Worm (Caenorhabditis elegans) whole organism, mixed stage, embryonic: ENCODE measurements around the gene ZK822.9.
A peak's percentile ranks its signal among the peaks of the same experiment; 100 is the strongest.

Experiments used
- M03D4.4 ChIP-seq: sonication (generic microtip); optimal IDR thresholded peaks from 2 replicates; lab custom pipeline; 2017; ENCODE audit warnings: mild to moderate bottlenecking, missing genetic modification characterization, missing compliant biosample characterization
- blmp-1 ChIP-seq: fragments of 150-350 bp; optimal IDR thresholded peaks from 2 replicates; lab custom pipeline; 2014; ENCODE audit warnings: missing biosample characterization, missing genetic modification characterization
- ceh-43 ChIP-seq: fragments of 200-800 bp; sonication (Bioruptor generic); optimal IDR thresholded peaks from 2 replicates; lab custom pipeline; 2018; ENCODE audit warnings: mild to moderate bottlenecking, missing genetic modification characterization, moderate library complexity, missing compliant biosample characterization
- ceh-83 ChIP-seq: fragments of 200-800 bp; sonication (Bioruptor generic); optimal IDR thresholded peaks from 2 replicates; lab custom pipeline; 2018; ENCODE audit warnings: mild to moderate bottlenecking, missing genetic modification characterization, missing compliant biosample characterization
- ces-1 ChIP-seq: fragments of 150-350 bp; optimal IDR thresholded peaks from 2 replicates; lab custom pipeline; 2014; ENCODE audit warnings: missing biosample characterization, missing genetic modification reagents, missing genetic modification characterization
- cnd-1 ChIP-seq: fragments of 200-800 bp; sonication (Bioruptor generic); optimal IDR thresholded peaks from 2 replicates; lab custom pipeline; 2018; ENCODE audit warnings: mild to moderate bottlenecking, missing genetic modification characterization, missing compliant biosample characterization
- drap-1 ChIP-seq: fragments of 200-800 bp; sonication (Bioruptor generic); optimal IDR thresholded peaks from 3 replicates; lab custom pipeline; 2018; ENCODE audit warnings: mild to moderate bottlenecking, missing genetic modification characterization, missing compliant biosample characterization
- elt-1 ChIP-seq: sonication (generic microtip); optimal IDR thresholded peaks from 2 replicates; lab custom pipeline; 2017; ENCODE audit warnings: missing genetic modification characterization, mild to moderate bottlenecking, missing compliant biosample characterization, antibody characterized with exemption, moderate library complexity, borderline replicate concordance; ENCODE audit not compliant: insufficient read depth
- elt-3 ChIP-seq: fragments of 150-350 bp; optimal IDR thresholded peaks from 2 replicates; lab custom pipeline; 2014; ENCODE audit warnings: missing biosample characterization, missing genetic modification characterization
- flh-1 ChIP-seq: fragments of 200-800 bp; sonication (Bioruptor generic); optimal IDR thresholded peaks from 2 replicates; lab custom pipeline; 2018; ENCODE audit warnings: mild to moderate bottlenecking, missing genetic modification characterization, moderate library complexity, missing compliant biosample characterization
- ham-2 ChIP-seq: fragments of 200-800 bp; sonication (Bioruptor generic); optimal IDR thresholded peaks from 2 replicates; lab custom pipeline; 2018; ENCODE audit warnings: mild to moderate bottlenecking, missing genetic modification characterization, missing compliant biosample characterization
- hlh-1 ChIP-seq: fragments of 150-350 bp; optimal IDR thresholded peaks from 2 replicates; lab custom pipeline; 2014; ENCODE audit warnings: missing biosample characterization, missing genetic modification reagents, missing genetic modification characterization
- lin-13 ChIP-seq: fragments of 150-350 bp; optimal IDR thresholded peaks from 2 replicates; lab custom pipeline; 2014; ENCODE audit warnings: missing biosample characterization, missing genetic modification characterization
- lin-32 ChIP-seq: fragments of 200-800 bp; sonication (Bioruptor generic); optimal IDR thresholded peaks from 2 replicates; lab custom pipeline; 2018; ENCODE audit warnings: mild to moderate bottlenecking, missing genetic modification characterization, missing compliant biosample characterization
- mep-1 ChIP-seq: fragments of 150-350 bp; optimal IDR thresholded peaks from 2 replicates; lab custom pipeline; 2017; ENCODE audit warnings: missing biosample characterization, missing genetic modification reagents, missing genetic modification characterization, inconsistent platforms
- mls-2 ChIP-seq: sonication (generic microtip); optimal IDR thresholded peaks from 2 replicates; lab custom pipeline; 2016; ENCODE audit warnings: mild to moderate bottlenecking, missing genetic modification characterization, moderate library complexity, missing compliant biosample characterization
- nhr-12 ChIP-seq: fragments of 150-350 bp; optimal IDR thresholded peaks from 2 replicates; lab custom pipeline; 2014; ENCODE audit warnings: missing biosample characterization, missing genetic modification characterization
- nhr-2 ChIP-seq: fragments of 150-350 bp; optimal IDR thresholded peaks from 2 replicates; lab custom pipeline; 2014; ENCODE audit warnings: missing biosample characterization, missing genetic modification characterization
- nhr-237 ChIP-seq: fragments of 150-350 bp; optimal IDR thresholded peaks from 2 replicates; lab custom pipeline; 2014; ENCODE audit warnings: missing biosample characterization, missing genetic modification characterization
- nhr-28 ChIP-seq: fragments of 150-350 bp; optimal IDR thresholded peaks from 2 replicates; lab custom pipeline; 2014; ENCODE audit warnings: missing biosample characterization, missing genetic modification characterization
- nhr-76 ChIP-seq: sonication (generic microtip); optimal IDR thresholded peaks from 2 replicates; lab custom pipeline; 2017; ENCODE audit warnings: missing biosample characterization, missing genetic modification characterization
- pha-4 ChIP-seq: fragments of 150-350 bp; optimal IDR thresholded peaks from 2 replicates; lab custom pipeline; 2018; ENCODE audit warnings: missing biosample characterization, missing genetic modification reagents, missing genetic modification characterization
- sem-2 ChIP-seq: fragments of 200-800 bp; sonication (Bioruptor generic); optimal IDR thresholded peaks from 2 replicates; lab custom pipeline; 2018; ENCODE audit warnings: mild to moderate bottlenecking, missing genetic modification characterization, missing compliant biosample characterization
- sptf-1 ChIP-seq: sonication (generic microtip); optimal IDR thresholded peaks from 2 replicates; lab custom pipeline; 2017; ENCODE audit warnings: mild to moderate bottlenecking, missing genetic modification characterization, moderate library complexity, missing compliant biosample characterization
- tbx-8 ChIP-seq: fragments of 200-800 bp; sonication (Bioruptor generic); optimal IDR thresholded peaks from 2 replicates; lab custom pipeline; 2018; ENCODE audit warnings: mild to moderate bottlenecking, missing genetic modification characterization, moderate library complexity, missing compliant biosample characterization
- unc-120 ChIP-seq: sonication (generic microtip); optimal IDR thresholded peaks from 2 replicates; lab custom pipeline; 2017; ENCODE audit warnings: missing genetic modification characterization, missing compliant biosample characterization; ENCODE audit not compliant: poor library complexity, severe bottlenecking
- unc-39 ChIP-seq: fragments of 150-350 bp; optimal IDR thresholded peaks from 2 replicates; lab custom pipeline; 2014; ENCODE audit warnings: missing biosample characterization, missing genetic modification characterization
- unc-62 ChIP-seq: fragments of 150-350 bp; optimal IDR thresholded peaks from 2 replicates; lab custom pipeline; 2014; ENCODE audit warnings: missing biosample characterization, missing genetic modification reagents, missing genetic modification characterization
- zip-8 ChIP-seq: fragments of 150-350 bp; optimal IDR thresholded peaks from 2 replicates; lab custom pipeline; 2014; ENCODE audit warnings: missing biosample characterization, missing genetic modification characterization
- ztf-11 ChIP-seq: fragments of 150-350 bp; optimal IDR thresholded peaks from 2 replicates; lab custom pipeline; 2014; ENCODE audit warnings: missing biosample characterization, missing genetic modification characterization

Gene ZK822.9

ce11 chrIV:11885313-11885712, 30.4 kb upstream of the ZK822.9 start, which contains the start of gene let-653:
let-653 (plus strand) TSS chrIV:11885613.
- TF ChIP-seq blmp-1 (tag; lab: Kevin White, UChicago), result peak; percentile 27
- TF ChIP-seq unc-120 (tag; lab: Kevin White, UChicago), result no peak

ce11 chrIV:11892545-11892944, 23.2 kb upstream of the ZK822.9 start:
- TF ChIP-seq ceh-83 (GFP tag; lab: Kevin White, UChicago) (no peak), ceh-43 (no peak), mls-2 (tag; lab: Kevin White, UChicago) (no peak), tbx-8 (GFP tag; lab: Kevin White, UChicago) (no peak), lin-32 (no peak), ztf-11 (no peak), sptf-1 (tag; lab: Kevin White, UChicago) (no peak), M03D4.4 (tag; lab: Kevin White, UChicago) (no peak), nhr-12 (no peak), nhr-237 (tag; lab: Kevin White, UChicago) (no peak), elt-1 (no peak)

- TF ChIP-seq drap-1 (GFP tag; lab: Kevin White, UChicago) (no peak), unc-62 (no peak), nhr-12 (no peak), pha-4 (tag; lab: Kevin White, UChicago) (no peak), M03D4.4 (tag; lab: Kevin White, UChicago) (no peak), unc-39 (no peak), nhr-76 (no peak), unc-120 (tag; lab: Kevin White, UChicago) (no peak)
Measured at ce11 chrIV:11893336-11893735, 22.4 kb upstream of the ZK822.9 start.

- TF ChIP-seq unc-39 (no peak), ceh-83 (GFP tag; lab: Kevin White, UChicago) (no peak), unc-120 (tag; lab: Kevin White, UChicago) (no peak), nhr-12 (no peak), ham-2 (GFP tag; lab: Kevin White, UChicago) (no peak), mls-2 (tag; lab: Kevin White, UChicago) (no peak), nhr-28 (tag; lab: Kevin White, UChicago) (no peak), cnd-1 (no peak)
Measured at ce11 chrIV:11897710-11898109, 18.0 kb upstream of the ZK822.9 start.

- TF ChIP-seq zip-8 (tag; lab: Kevin White, UChicago) (no peak), ham-2 (GFP tag; lab: Kevin White, UChicago) (peak; percentile 12)
Measured at ce11 chrIV:11899358-11899757, 16.4 kb upstream of the ZK822.9 start, which contains the start of gene nhr-43. nhr-43 (plus strand) TSS chrIV:11899590.

ce11 chrIV:11900399-11900798, 15.3 kb upstream of the ZK822.9 start:
- TF ChIP-seq flh-1 (no peak), elt-1 (peak; percentile 66)

- TF ChIP-seq M03D4.4 (tag; lab: Kevin White, UChicago) (no peak), nhr-28 (tag; lab: Kevin White, UChicago) (no peak), tbx-8 (GFP tag; lab: Kevin White, UChicago) (no peak), flh-1 (no peak), unc-120 (tag; lab: Kevin White, UChicago) (no peak), nhr-2 (tag; lab: Kevin White, UChicago) (no peak), drap-1 (GFP tag; lab: Kevin White, UChicago) (no peak), elt-3 (tag; lab: Kevin White, UChicago) (no peak), nhr-76 (no peak), hlh-1 (tag; lab: Kevin White, UChicago) (no peak), ces-1 (GFP tag; lab: Kevin White, UChicago) (no peak), sem-2 (GFP tag; lab: Kevin White, UChicago) (no peak), blmp-1 (tag; lab: Kevin White, UChicago) (no peak), mep-1 (tag; lab: Kevin White, UChicago) (no peak), lin-13 (tag; lab: Kevin White, UChicago) (no peak)
Measured at ce11 chrIV:11901215-11901614, 14.5 kb upstream of the ZK822.9 start.
